Fruit fly (Drosophila melanogaster) whole organism, wandering third instar larva: ENCODE measurements around the gene CG34148.

Experiments
- Abd-B ChIP-seq: fragments of >200 bp; optimal IDR thresholded peaks from 2 replicates; lab custom pipeline; 2017; ENCODE audit warnings: missing biosample characterization, missing genetic modification characterization
- CG32264 ChIP-seq: fragments of 200-800 bp; sonication (Bioruptor generic); optimal IDR thresholded peaks from 2 replicates; lab custom pipeline; 2016; ENCODE audit warnings: missing biosample characterization, missing genetic modification characterization
- CG9705 ChIP-seq: fragments of 200-800 bp; sonication (Bioruptor generic); optimal IDR thresholded peaks from 2 replicates; lab custom pipeline; 2018; ENCODE audit warnings: missing biosample characterization, mild to moderate bottlenecking, missing genetic modification characterization
- CrebA ChIP-seq: fragments of 200-800 bp; sonication (Bioruptor generic); optimal IDR thresholded peaks from 2 replicates; lab custom pipeline; 2016; ENCODE audit warnings: missing biosample characterization, mild to moderate bottlenecking, missing genetic modification characterization, borderline replicate concordance
- Dfd ChIP-seq: fragments of >200 bp; optimal IDR thresholded peaks from 2 replicates; lab custom pipeline; 2017; ENCODE audit warnings: missing biosample characterization, missing genetic modification characterization
- Dif ChIP-seq: fragments of 200-275, 200-300 bp; sonication (Bioruptor generic); optimal IDR thresholded peaks from 2 replicates; lab custom pipeline; 2018; ENCODE audit warnings: missing biosample characterization, missing genetic modification characterization; ENCODE audit not compliant: partially characterized antibody
- GATAd ChIP-seq: sonication (Bioruptor generic); optimal IDR thresholded peaks from 2 replicates; lab custom pipeline; 2016; ENCODE audit warnings: missing biosample characterization, missing genetic modification characterization
- HLH106 ChIP-seq: fragments of 200-800 bp; optimal IDR thresholded peaks from 3 replicates; lab custom pipeline; 2019; ENCODE audit warnings: missing biosample characterization, mild to moderate bottlenecking, missing genetic modification characterization, moderate library complexity
- Hnf4 ChIP-seq: fragments of 200-800 bp; sonication (Bioruptor generic); optimal IDR thresholded peaks from 2 replicates; lab custom pipeline; 2016; ENCODE audit warnings: missing biosample characterization, mild to moderate bottlenecking, missing genetic modification characterization
- Hr78 ChIP-seq: fragments of >200 bp; optimal IDR thresholded peaks from 2 replicates; lab custom pipeline; 2017; ENCODE audit warnings: missing biosample characterization, missing genetic modification characterization
- Hr83 ChIP-seq: fragments of 200-300 bp; sonication (Bioruptor generic); optimal IDR thresholded peaks from 2 replicates; lab custom pipeline; 2016; ENCODE audit warnings: missing biosample characterization, mild to moderate bottlenecking, missing genetic modification characterization, moderate library complexity; ENCODE audit not compliant: poor library complexity, severe bottlenecking
- Jra ChIP-seq: sonication (Bioruptor generic); optimal IDR thresholded peaks from 2 replicates; lab custom pipeline; 2016; ENCODE audit warnings: missing biosample characterization, missing genetic modification characterization
- Mio ChIP-seq: sonication (Bioruptor generic); optimal IDR thresholded peaks from 2 replicates; lab custom pipeline; 2016; ENCODE audit warnings: missing biosample characterization, missing genetic modification characterization
- Myc ChIP-seq: fragments of >200 bp; optimal IDR thresholded peaks from 2 replicates; lab custom pipeline; 2017
- N ChIP-seq: fragments of >200 bp; optimal IDR thresholded peaks from 2 replicates; lab custom pipeline; 2018; ENCODE audit warnings: missing biosample characterization, missing external identifiers, missing genetic modification characterization
- OdsH ChIP-seq: fragments of 200-800 bp; sonication (Bioruptor generic); optimal IDR thresholded peaks from 2 replicates; lab custom pipeline; 2016; ENCODE audit warnings: missing biosample characterization, mild to moderate bottlenecking, missing genetic modification characterization
- Rel ChIP-seq, 2 experiments: fragments of 200-800 bp; sonication (Bioruptor generic) in 1 of 2; optimal IDR thresholded peaks; 2 replicates in 1 of 2; 3 replicates in 1 of 2; lab custom pipeline; 2016 to 2019; ENCODE audit warnings: mild to moderate bottlenecking in 2 of 2, missing biosample characterization in 2 of 2, missing genetic modification characterization in 2 of 2, moderate library complexity in 1 of 2
- Sp1 ChIP-seq: fragments of 200-800 bp; sonication (Bioruptor generic); optimal IDR thresholded peaks from 3 replicates; lab custom pipeline; 2019; ENCODE audit warnings: missing biosample characterization, mild to moderate bottlenecking, missing genetic modification characterization, moderate library complexity
- Vsx2 ChIP-seq: fragments of 200-300, 225-300 bp; sonication (Bioruptor generic); optimal IDR thresholded peaks from 2 replicates; lab custom pipeline; 2018; ENCODE audit warnings: missing biosample characterization, missing genetic modification characterization; ENCODE audit not compliant: partially characterized antibody
- br ChIP-seq: fragments of 200-800 bp; sonication (Bioruptor generic); optimal IDR thresholded peaks from 2 replicates; lab custom pipeline; 2016; ENCODE audit warnings: missing biosample characterization, missing genetic modification characterization
- brk ChIP-seq: fragments of 200-800 bp; sonication (Bioruptor generic); optimal IDR thresholded peaks from 2 replicates; lab custom pipeline; 2016; ENCODE audit warnings: missing biosample characterization, mild to moderate bottlenecking, missing genetic modification characterization
- dl ChIP-seq, 2 experiments: fragments of 175-275, 200-275 bp in 1 of 2; fragments of 200-275 bp in 1 of 2; sonication (Bioruptor generic); optimal IDR thresholded peaks; lab custom pipeline; 2018; ENCODE audit warnings: mild to moderate bottlenecking in 2 of 2, missing biosample characterization in 2 of 2, missing genetic modification characterization in 2 of 2, moderate library complexity in 2 of 2; ENCODE audit not compliant: partially characterized antibody in 2 of 2, insufficient read depth in 1 of 2
- dmrt93B ChIP-seq: fragments of 200-800 bp; sonication (Bioruptor generic); optimal IDR thresholded peaks from 2 replicates; lab custom pipeline; 2018; ENCODE audit warnings: missing biosample characterization, mild to moderate bottlenecking, missing genetic modification characterization
- dsf ChIP-seq: sonication (Bioruptor generic); optimal IDR thresholded peaks from 2 replicates; lab custom pipeline; 2016; ENCODE audit warnings: missing biosample characterization, missing genetic modification characterization, borderline replicate concordance
- ey ChIP-seq: fragments of 200-800 bp; sonication (Bioruptor generic); optimal IDR thresholded peaks from 2 replicates; lab custom pipeline; 2016; ENCODE audit warnings: missing biosample characterization, missing genetic modification characterization
- foxo ChIP-seq, 2 experiments: fragments of 200-800 bp; sonication (Bioruptor generic); optimal IDR thresholded peaks; 2 replicates in 1 of 2; 3 replicates in 1 of 2; lab custom pipeline; 2016 to 2017; ENCODE audit warnings: missing biosample characterization in 2 of 2, missing genetic modification characterization in 2 of 2
- fru ChIP-seq: fragments of 200-800 bp; sonication (Bioruptor generic); optimal IDR thresholded peaks from 3 replicates; lab custom pipeline; 2016; ENCODE audit warnings: missing biosample characterization, mild to moderate bottlenecking, missing genetic modification characterization
- h ChIP-seq: fragments of 200-800 bp; sonication (Bioruptor generic); optimal IDR thresholded peaks from 3 replicates; lab custom pipeline; 2016; ENCODE audit warnings: missing biosample characterization, mild to moderate bottlenecking, missing genetic modification characterization
- jim ChIP-seq: fragments of 175-275, 200-325 bp; sonication (Bioruptor generic); optimal IDR thresholded peaks from 2 replicates; lab custom pipeline; 2016; ENCODE audit warnings: missing biosample characterization, mild to moderate bottlenecking, missing genetic modification characterization
- lola ChIP-seq: fragments of >200 bp; optimal IDR thresholded peaks from 2 replicates; lab custom pipeline; 2017; ENCODE audit warnings: missing biosample characterization, missing genetic modification characterization
- pan ChIP-seq: fragments of >200 bp; optimal IDR thresholded peaks from 2 replicates; lab custom pipeline; 2017
- psq ChIP-seq: fragments of 200-800 bp; sonication (Bioruptor generic); optimal IDR thresholded peaks from 3 replicates; lab custom pipeline; 2017; ENCODE audit warnings: missing biosample characterization, mild to moderate bottlenecking, missing genetic modification characterization, moderate library complexity
- rgr ChIP-seq: fragments of 200-800 bp; sonication (Bioruptor generic); optimal IDR thresholded peaks from 3 replicates; lab custom pipeline; 2016; ENCODE audit warnings: missing biosample characterization, mild to moderate bottlenecking, missing genetic modification characterization
- sage ChIP-seq: fragments of 200-800 bp; sonication (Bioruptor generic); optimal IDR thresholded peaks from 2 replicates; lab custom pipeline; 2016; ENCODE audit warnings: missing biosample characterization, mild to moderate bottlenecking, missing genetic modification characterization
- sv ChIP-seq: fragments of 200-800 bp; sonication (Bioruptor generic); optimal IDR thresholded peaks from 3 replicates; lab custom pipeline; 2016; ENCODE audit warnings: missing biosample characterization, missing genetic modification characterization
- tai ChIP-seq: sonication (Bioruptor generic); optimal IDR thresholded peaks from 2 replicates; lab custom pipeline; 2016; ENCODE audit warnings: missing biosample characterization, missing genetic modification characterization
- usp ChIP-seq: fragments of >200 bp; optimal IDR thresholded peaks from 2 replicates; lab custom pipeline; 2017; ENCODE audit warnings: missing biosample characterization, missing genetic modification characterization
- woc ChIP-seq: sonication (Bioruptor generic); optimal IDR thresholded peaks from 2 replicates; lab custom pipeline; 2016; ENCODE audit warnings: missing biosample characterization, mild to moderate bottlenecking, missing genetic modification characterization

CG34148 gene

dm6 chr3R:21888696-21889602 is 10.5 kb upstream of the CG34148 start, which contains the start of gene CG43844:
TSS of gene CG43844 (plus strand) at chr3R:21889539.
- TF ChIP-seq Hnf4 (GFP tag; lab: Kevin White, UChicago) = no peak
- TF ChIP-seq Myc (lab: Kevin White, UChicago) = peak; percentile 30
- no peak for TF ChIP-seq sage (GFP tag; lab: Kevin White, UChicago)
- TF ChIP-seq dl (GFP tag; optimal IDR thresholded peaks at IDR 0.05; lab: Kevin White, UChicago; ENCODE audit: insufficient read depth in 1 of 2, partially characterized antibody in 2 of 2) = no peak
- peak in 1 of 2 experiments; percentile 35 for TF ChIP-seq foxo (GFP tag; optimal IDR thresholded peaks at IDR 0.05; lab: Kevin White, UChicago)
- no peak for TF ChIP-seq dmrt93B (GFP tag; lab: Kevin White, UChicago)
- TF ChIP-seq ey (GFP tag; lab: Kevin White, UChicago) = peak; percentile 6
- TF ChIP-seq Dfd = no peak
- TF ChIP-seq h (GFP tag; lab: Kevin White, UChicago) = peak; percentile 0
- no peak for TF ChIP-seq psq (GFP tag; lab: Kevin White, UChicago)
- TF ChIP-seq Jra (GFP tag; lab: Kevin White, UChicago) = no peak
- TF ChIP-seq fru (GFP tag; lab: Kevin White, UChicago) = peak; percentile 45
- TF ChIP-seq N (GFP tag; lab: Kevin White, UChicago) = no peak

dm6 chr3R:21887588-21888007 is 9.1 kb upstream of the CG34148 start:
- no peak for TF ChIP-seq Hr83 (GFP tag; lab: Kevin White, UChicago)
- TF ChIP-seq tai (GFP tag; lab: Kevin White, UChicago) = no peak
- TF ChIP-seq brk (GFP tag; lab: Kevin White, UChicago) = no peak
- TF ChIP-seq dmrt93B (GFP tag; lab: Kevin White, UChicago) = no peak
- TF ChIP-seq woc (GFP tag; lab: Kevin White, UChicago) = peak; percentile 40
- no peak for TF ChIP-seq Sp1 (GFP tag; lab: Kevin White, UChicago)
- no peak for TF ChIP-seq sage (GFP tag; lab: Kevin White, UChicago)
- TF ChIP-seq rgr (GFP tag; lab: Kevin White, UChicago) = peak; percentile 16
- TF ChIP-seq CrebA (GFP tag; lab: Kevin White, UChicago) = no peak
- TF ChIP-seq dsf (GFP tag; lab: Kevin White, UChicago) = no peak
- peak; percentile 56 for TF ChIP-seq fru (GFP tag; lab: Kevin White, UChicago)
- TF ChIP-seq Dif (GFP tag; lab: Kevin White, UChicago) = no peak
- peak; percentile 19 for TF ChIP-seq Hnf4 (GFP tag; lab: Kevin White, UChicago)
- TF ChIP-seq dl (GFP tag; optimal IDR thresholded peaks at IDR 0.05; lab: Kevin White, UChicago; ENCODE audit: insufficient read depth in 1 of 2, partially characterized antibody in 2 of 2) = no peak
- peak; percentile 37 for TF ChIP-seq HLH106
- no peak for TF ChIP-seq Mio (GFP tag; lab: Kevin White, UChicago)
- TF ChIP-seq br (GFP tag; lab: Kevin White, UChicago) = no peak
- TF ChIP-seq jim (GFP tag; lab: Kevin White, UChicago) = no peak
- TF ChIP-seq usp (GFP tag; lab: Kevin White, UChicago) = no peak
- TF ChIP-seq foxo (GFP tag; optimal IDR thresholded peaks at IDR 0.05; lab: Kevin White, UChicago) = peak in 1 of 2 experiments; percentile 53
- TF ChIP-seq lola (GFP tag; lab: Kevin White, UChicago) = no peak
- TF ChIP-seq GATAd (GFP tag; lab: Kevin White, UChicago) = no peak
- TF ChIP-seq ey (GFP tag; lab: Kevin White, UChicago) = peak; percentile 33
- no peak for TF ChIP-seq Vsx2
- no peak for TF ChIP-seq pan (lab: Kevin White, UChicago)
- no peak for TF ChIP-seq OdsH (GFP tag; lab: Kevin White, UChicago)
- TF ChIP-seq sv (GFP tag; lab: Kevin White, UChicago) = no peak
- TF ChIP-seq Dfd = no peak
- TF ChIP-seq Hr78 = no peak
- no peak for TF ChIP-seq Abd-B (GFP tag; lab: Kevin White, UChicago)
- TF ChIP-seq CG32264 (GFP tag; lab: Kevin White, UChicago) = no peak
- TF ChIP-seq Rel (GFP tag; optimal IDR thresholded peaks at IDR 0.05; lab: Kevin White, UChicago) = no peak
- TF ChIP-seq Rel (tag; optimal IDR thresholded peaks at IDR 0.05; lab: Kevin White, UChicago) = no peak
- no peak for TF ChIP-seq Jra (GFP tag; lab: Kevin White, UChicago)
- no peak for TF ChIP-seq N (GFP tag; lab: Kevin White, UChicago)
- no peak for TF ChIP-seq h (GFP tag; lab: Kevin White, UChicago)
- no peak for TF ChIP-seq CG9705 (GFP tag; lab: Kevin White, UChicago)
- no peak for TF ChIP-seq psq (GFP tag; lab: Kevin White, UChicago)
- no peak for TF ChIP-seq Myc (lab: Kevin White, UChicago)
- TF ChIP-seq, all 38 proteins: peak for 7
